Fruit fly (Drosophila melanogaster) whole organism: Measurements from ENCODE around the gene Rab3-GAP.

ENCODE experiments used
- Dll ChIP-seq: fragments of >200 bp; optimal IDR thresholded peaks from 2 replicates; lab custom pipeline; 2017
- pan ChIP-seq: fragments of >200 bp; optimal IDR thresholded peaks from 2 replicates; lab custom pipeline; 2017
- psq ChIP-seq: fragments of >200 bp; optimal IDR thresholded peaks from 2 replicates; lab custom pipeline; 2017
- usp ChIP-seq: fragments of >200 bp; optimal IDR thresholded peaks from 2 replicates; lab custom pipeline; 2017; ENCODE audit warnings: missing biosample characterization, missing genetic modification characterization, mixed read lengths

DNA sequence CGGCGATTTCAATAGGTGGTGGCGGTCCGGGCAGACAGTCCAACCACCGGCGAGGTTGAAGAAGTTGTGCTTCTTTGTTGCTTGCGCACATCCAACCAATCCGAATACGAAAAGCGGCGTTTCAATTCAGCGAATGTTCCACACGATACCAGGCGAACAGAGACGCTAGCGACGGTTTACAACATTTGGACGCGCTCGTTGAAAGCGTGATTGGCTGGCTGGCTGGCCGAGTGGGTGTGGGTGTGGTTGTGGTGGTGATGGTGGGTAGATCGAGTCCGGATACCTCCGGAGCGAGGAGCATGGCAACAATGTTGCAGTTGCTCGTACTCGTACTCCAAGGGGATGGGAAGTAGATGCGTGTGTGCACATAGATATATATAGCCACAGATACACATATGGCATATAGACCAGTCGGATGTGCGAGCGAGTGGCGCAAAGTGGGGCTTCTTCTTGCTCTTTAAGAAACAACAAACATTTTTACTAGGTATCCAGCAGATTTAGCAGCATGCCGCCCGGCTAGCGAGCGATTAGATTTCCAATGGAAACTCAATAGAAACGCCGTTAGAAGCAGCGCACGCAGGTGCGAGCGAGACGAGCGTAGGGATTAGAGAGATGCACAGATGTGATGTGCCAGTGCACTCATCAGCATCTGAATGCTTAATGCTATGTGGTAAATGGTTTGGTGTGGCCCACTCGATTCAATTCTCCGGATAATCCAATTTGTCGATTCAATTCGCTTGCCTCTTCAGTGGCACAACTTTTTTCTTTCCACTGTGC lies 52.7 kb downstream of the Rab3-GAP start:
- TF ChIP-seq usp (GFP tag; lab: Kevin White, UChicago), result no peak
- no peak for TF ChIP-seq psq (lab: Kevin White, UChicago)
- TF ChIP-seq Dll, result no peak
- no peak for TF ChIP-seq pan (lab: Kevin White, UChicago)
